Worm (Caenorhabditis elegans) whole organism, early embryonic: ENCODE data around the gene cyp-35B1.

Source experiments
- B0310.2 ChIP-seq: sonication (generic microtip); optimal IDR thresholded peaks from 2 replicates; lab custom pipeline; 2016; ENCODE audit warnings: mild to moderate bottlenecking, missing genetic modification characterization, missing compliant biosample characterization
- F13C5.2 ChIP-seq: sonication (generic microtip); optimal IDR thresholded peaks from 2 replicates; lab custom pipeline; 2017; ENCODE audit warnings: mild to moderate bottlenecking, missing genetic modification characterization, inconsistent platforms, missing compliant biosample characterization
- aly-1 ChIP-seq: sonication (generic microtip); optimal IDR thresholded peaks from 2 replicates; lab custom pipeline; 2016; ENCODE audit warnings: missing genetic modification characterization, missing compliant biosample characterization
- ama-1 ChIP-seq: fragments of 150-350 bp; optimal IDR thresholded peaks from 2 replicates; lab custom pipeline; 2014
- ceh-13 ChIP-seq: fragments of 200-800 bp; sonication (Bioruptor generic); optimal IDR thresholded peaks from 2 replicates; lab custom pipeline; 2018; ENCODE audit warnings: mild to moderate bottlenecking, missing genetic modification characterization, missing compliant biosample characterization
- ceh-36 ChIP-seq: sonication (generic microtip); optimal IDR thresholded peaks from 2 replicates; lab custom pipeline; 2016; ENCODE audit warnings: missing genetic modification characterization, inconsistent platforms, missing compliant biosample characterization
- ets-7 ChIP-seq: sonication (generic microtip); optimal IDR thresholded peaks from 2 replicates; lab custom pipeline; 2016; ENCODE audit warnings: missing genotype, missing genetic modification characterization, missing compliant biosample characterization
- flt-1 ChIP-seq: fragments of 200-800 bp; sonication (Bioruptor generic); IDR thresholded peaks from 2 replicates; pipeline ENCODE4 v1.3.6; 2022; ENCODE audit warnings: missing genetic modification characterization, missing compliant biosample characterization
- hmbx-1 ChIP-seq: sonication (generic microtip); optimal IDR thresholded peaks from 2 replicates; lab custom pipeline; 2016; ENCODE audit warnings: mild to moderate bottlenecking, missing genetic modification characterization, missing compliant biosample characterization
- hmg-4 ChIP-seq: fragments of 200-800 bp; sonication (Bioruptor generic); optimal IDR thresholded peaks from 2 replicates; lab custom pipeline; 2018; ENCODE audit warnings: mild to moderate bottlenecking, missing genetic modification characterization, missing compliant biosample characterization
- hnd-1 ChIP-seq: sonication (generic microtip); optimal IDR thresholded peaks from 2 replicates; lab custom pipeline; 2016; ENCODE audit warnings: missing genetic modification characterization, missing compliant biosample characterization
- pes-1 ChIP-seq: fragments of 200-800 bp; sonication (Bioruptor generic); IDR thresholded peaks from 2 replicates; pipeline ENCODE4 v1.3.6; 2022; ENCODE audit warnings: missing genetic modification reagents, missing genetic modification characterization, missing compliant biosample characterization
- scrt-1 ChIP-seq: fragments of 200-800 bp; sonication (Bioruptor generic); IDR thresholded peaks from 2 replicates; pipeline ENCODE4 v1.3.6; 2022; ENCODE audit warnings: missing genetic modification characterization, missing compliant biosample characterization
- sea-1 ChIP-seq: fragments of 200-800 bp; sonication (Bioruptor generic); conservative IDR thresholded peaks from 2 replicates; pipeline ENCODE4 v1.3.6; 2022; ENCODE audit warnings: missing genetic modification characterization, missing compliant biosample characterization
- tbx-11 ChIP-seq: fragments of 200-800 bp; sonication (Bioruptor generic); IDR thresholded peaks from 2 replicates; pipeline ENCODE4 v1.3.6; 2022; ENCODE audit warnings: missing genetic modification characterization, missing compliant biosample characterization
- tbx-37 ChIP-seq: fragments of 200-800 bp; sonication (Bioruptor generic); conservative IDR thresholded peaks from 2 replicates; pipeline ENCODE4 v1.3.6; 2022; ENCODE audit warnings: missing genetic modification reagents, missing genetic modification characterization, missing compliant biosample characterization
- tra-4 ChIP-seq: sonication (generic microtip); optimal IDR thresholded peaks from 2 replicates; lab custom pipeline; 2017; ENCODE audit warnings: missing genetic modification characterization, missing compliant biosample characterization

cyp-35B1 gene

ce11 chrV:3963715-3964114 lies 24.9 kb downstream of the cyp-35B1 start, which contains the start of gene cyp-34A7:
Gene cyp-34A7, minus strand, starts transcription at chrV:3963815.
- TF ChIP-seq hmbx-1 (tag; lab: Kevin White, UChicago) (no peak), sea-1 (GFP tag; lab: Robert Waterston, UW) (no peak), flt-1 (no peak), scrt-1 (GFP tag; lab: Robert Waterston, UW) (no peak), ama-1 (lab: Kevin White, UChicago) (no peak), tbx-37 (GFP tag; lab: Robert Waterston, UW) (no peak), hnd-1 (no peak), tra-4 (no peak), pes-1 (GFP tag; lab: Robert Waterston, UW) (no peak), ets-7 (tag; lab: Kevin White, UChicago) (no peak)

- no peak for TF ChIP-seq pes-1 (GFP tag; lab: Robert Waterston, UW)
- no peak for TF ChIP-seq B0310.2 (tag; lab: Kevin White, UChicago)
Observed at ce11 chrV:3967762-3968161, 28.9 kb downstream of the cyp-35B1 start, which contains the start of gene cyp-34A8. Gene cyp-34A8, minus strand, starts transcription at chrV:3967823.

- TF ChIP-seq tbx-37 (GFP tag; lab: Robert Waterston, UW) (no peak), ama-1 (lab: Kevin White, UChicago) (no peak), aly-1 (no peak), F13C5.2 (tag; lab: Kevin White, UChicago) (no peak), tbx-11 (no peak), pes-1 (GFP tag; lab: Robert Waterston, UW) (no peak), scrt-1 (GFP tag; lab: Robert Waterston, UW) (no peak), hmg-4 (GFP tag; lab: Kevin White, UChicago) (no peak), hmbx-1 (tag; lab: Kevin White, UChicago) (no peak), hnd-1 (no peak), tra-4 (no peak), sea-1 (GFP tag; lab: Robert Waterston, UW) (no peak), B0310.2 (tag; lab: Kevin White, UChicago) (no peak), ceh-36 (tag; lab: Kevin White, UChicago) (no peak), ets-7 (tag; lab: Kevin White, UChicago) (no peak), flt-1 (no peak)
Observed at ce11 chrV:3968929-3969328, 30.1 kb downstream of the cyp-35B1 start.

ce11 chrV:3969664-3970063 lies 30.8 kb downstream of the cyp-35B1 start:
- TF ChIP-seq hmg-4 (GFP tag; lab: Kevin White, UChicago) (no peak), sea-1 (GFP tag; lab: Robert Waterston, UW) (no peak), hmbx-1 (tag; lab: Kevin White, UChicago) (no peak), ceh-13 (GFP tag; lab: Kevin White, UChicago) (no peak), F13C5.2 (tag; lab: Kevin White, UChicago) (no peak), tbx-11 (no peak), tra-4 (no peak), ets-7 (tag; lab: Kevin White, UChicago) (no peak), flt-1 (no peak), B0310.2 (tag; lab: Kevin White, UChicago) (no peak), pes-1 (GFP tag; lab: Robert Waterston, UW) (no peak), tbx-37 (GFP tag; lab: Robert Waterston, UW) (no peak), aly-1 (no peak), scrt-1 (GFP tag; lab: Robert Waterston, UW) (no peak), hnd-1 (no peak)

- TF ChIP-seq tbx-37 (GFP tag; lab: Robert Waterston, UW) (no peak), F13C5.2 (tag; lab: Kevin White, UChicago) (no peak), scrt-1 (GFP tag; lab: Robert Waterston, UW) (no peak), tra-4 (no peak), hnd-1 (no peak)
Observed at ce11 chrV:3970410-3970809, 31.6 kb downstream of the cyp-35B1 start, which contains the start of gene cyp-34A9. Gene cyp-34A9, minus strand, starts transcription at chrV:3970540.

ce11 chrV:3972846-3973245 lies 34.0 kb downstream of the cyp-35B1 start, which contains the start of gene cyp-34A10:
Gene cyp-34A10, minus strand, starts transcription at chrV:3972991.
- TF ChIP-seq hnd-1 (no peak), hmbx-1 (tag; lab: Kevin White, UChicago) (no peak), ets-7 (tag; lab: Kevin White, UChicago) (no peak), tbx-11 (no peak), sea-1 (GFP tag; lab: Robert Waterston, UW) (no peak)

- no peak for TF ChIP-seq sea-1 (GFP tag; lab: Robert Waterston, UW)
Observed at ce11 chrV:3974361-3974760, 35.5 kb downstream of the cyp-35B1 start, which contains the start of gene str-82. Gene str-82, plus strand, starts transcription at chrV:3974661.

- TF ChIP-seq scrt-1 (GFP tag; lab: Robert Waterston, UW) (no peak), ama-1 (lab: Kevin White, UChicago) (no peak), hnd-1 (no peak), sea-1 (GFP tag; lab: Robert Waterston, UW) (no peak), B0310.2 (tag; lab: Kevin White, UChicago) (no peak), F13C5.2 (tag; lab: Kevin White, UChicago) (no peak), ceh-36 (tag; lab: Kevin White, UChicago) (no peak), aly-1 (no peak), hmbx-1 (tag; lab: Kevin White, UChicago) (no peak), tbx-11 (no peak), hmg-4 (GFP tag; lab: Kevin White, UChicago) (no peak), pes-1 (GFP tag; lab: Robert Waterston, UW) (no peak), tbx-37 (GFP tag; lab: Robert Waterston, UW) (no peak), ceh-13 (GFP tag; lab: Kevin White, UChicago) (no peak), tra-4 (no peak), ets-7 (tag; lab: Kevin White, UChicago) (no peak), flt-1 (no peak)
Observed at ce11 chrV:3976964-3977363, 38.1 kb downstream of the cyp-35B1 start, which contains the start of gene str-83. Gene str-83, plus strand, starts transcription at chrV:3977264.
